Worm (Caenorhabditis elegans) whole organism, dauer: ENCODE measurements around the gene R02F2.7.

ENCODE experiments used
- unc-62 ChIP-seq: sonication (generic microtip); optimal IDR thresholded peaks from 2 replicates; lab custom pipeline; 2017; ENCODE audit warnings: missing biosample characterization, missing genetic modification reagents, missing genetic modification characterization

Gene R02F2.7

ce11 chrIII:5483738-5484315, at the start of gene R02F2.7, which contains the start of gene R02F2.4:
Gene R02F2.7, minus strand, starts transcription at chrIII:5483773.
Gene R02F2.4, plus strand, starts transcription at chrIII:5484289.
- no peak for TF ChIP-seq unc-62 (GFP tag; lab: Kevin White, UChicago)

- TF ChIP-seq unc-62 (GFP tag; lab: Kevin White, UChicago): no peak
Observed at ce11 chrIII:5525973-5526372, 42.4 kb upstream of the R02F2.7 start, which contains the start of gene dex-1. Gene dex-1, plus strand, starts transcription at chrIII:5526104.

- no peak for TF ChIP-seq unc-62 (GFP tag; lab: Kevin White, UChicago)
Observed at ce11 chrIII:5521930-5522329, 38.4 kb upstream of the R02F2.7 start, which contains the start of gene D1044.4. Gene D1044.4, minus strand, starts transcription at chrIII:5522030.

- TF ChIP-seq unc-62 (GFP tag; lab: Kevin White, UChicago): no peak
Observed at ce11 chrIII:5517423-5517822, 33.9 kb upstream of the R02F2.7 start, which contains the start of gene nekl-4. Gene nekl-4, minus strand, starts transcription at chrIII:5517523.

ce11 chrIII:5512502-5512901, 28.9 kb upstream of the R02F2.7 start, which contains the start of gene pqn-25:
Gene pqn-25, minus strand, starts transcription at chrIII:5512602.
- TF ChIP-seq unc-62 (GFP tag; lab: Kevin White, UChicago): no peak

- no peak for TF ChIP-seq unc-62 (GFP tag; lab: Kevin White, UChicago)
Observed at ce11 chrIII:5508669-5509068, 25.1 kb upstream of the R02F2.7 start, which contains the start of gene D1044.7. Gene D1044.7, minus strand, starts transcription at chrIII:5508769.

- TF ChIP-seq unc-62 (GFP tag; lab: Kevin White, UChicago): no peak
Observed at ce11 chrIII:5506936-5507335, 23.4 kb upstream of the R02F2.7 start.

ce11 chrIII:5506023-5506597, 22.5 kb upstream of the R02F2.7 start:
- no peak for TF ChIP-seq unc-62 (GFP tag; lab: Kevin White, UChicago)

- TF ChIP-seq unc-62 (GFP tag; lab: Kevin White, UChicago): no peak
Observed at ce11 chrIII:5505474-5506022, 22.0 kb upstream of the R02F2.7 start.

ce11 chrIII:5504725-5505473, 21.3 kb upstream of the R02F2.7 start:
- no peak for TF ChIP-seq unc-62 (GFP tag; lab: Kevin White, UChicago)

- TF ChIP-seq unc-62 (GFP tag; lab: Kevin White, UChicago): no peak
Observed at ce11 chrIII:5504164-5504563, 20.6 kb upstream of the R02F2.7 start.

- TF ChIP-seq unc-62 (GFP tag; lab: Kevin White, UChicago): no peak
Observed at ce11 chrIII:5503669-5504068, 20.1 kb upstream of the R02F2.7 start.

ce11 chrIII:5502915-5503575, 19.5 kb upstream of the R02F2.7 start:
- TF ChIP-seq unc-62 (GFP tag; lab: Kevin White, UChicago): no peak

- no peak for TF ChIP-seq unc-62 (GFP tag; lab: Kevin White, UChicago)
Observed at ce11 chrIII:5501358-5502287, 18.1 kb upstream of the R02F2.7 start, which contains the start of gene R02F2.1. Gene R02F2.1, plus strand, starts transcription at chrIII:5501885.
